Worm (Caenorhabditis elegans) whole organism, midembryonic: ENCODE measurements around the gene mdt-21.

ENCODE experiments used
- T22C8.4 ChIP-seq: fragments of 200-800 bp; sonication (Bioruptor generic); IDR thresholded peaks from 2 replicates; pipeline ENCODE4 v1.3.6; 2022; ENCODE audit warnings: missing genetic modification characterization, missing compliant biosample characterization
- flt-1 ChIP-seq: fragments of 200-800 bp; sonication (Bioruptor generic); IDR thresholded peaks from 2 replicates; pipeline ENCODE4 v1.3.6; 2022; ENCODE audit warnings: missing genetic modification characterization, missing compliant biosample characterization
- ref-1 ChIP-seq: fragments of 200-800 bp; sonication (Bioruptor generic); conservative IDR thresholded peaks from 2 replicates; pipeline ENCODE4 v1.3.6; 2022; ENCODE audit warnings: missing genetic modification reagents, missing genetic modification characterization, missing compliant biosample characterization
- ztf-23 ChIP-seq: fragments of 200-800 bp; sonication (Bioruptor generic); IDR thresholded peaks from 2 replicates; pipeline ENCODE4 v1.3.6; 2022; ENCODE audit warnings: missing genetic modification reagents, missing genetic modification characterization, missing compliant biosample characterization

DNA sequence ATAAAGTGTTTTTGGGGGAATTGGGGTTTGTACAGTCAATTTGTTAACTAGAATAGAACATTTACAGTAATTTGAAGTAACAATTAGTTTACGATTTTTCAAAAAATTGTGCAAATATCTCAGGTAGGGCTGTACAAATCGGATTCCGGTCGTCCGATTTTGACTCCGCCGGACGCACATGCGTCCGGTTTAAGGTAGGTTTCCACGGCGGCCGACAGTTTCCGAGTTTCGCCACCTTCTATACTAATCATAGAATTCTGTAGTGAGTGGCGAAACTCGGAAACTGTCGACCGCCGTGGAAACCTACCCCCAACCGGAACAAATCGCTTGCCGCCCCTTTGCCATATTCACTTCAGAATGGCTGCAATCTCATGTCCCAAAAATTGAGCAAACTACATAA is 12.1 kb downstream of the mdt-21 start:
- TF ChIP-seq ztf-23 (no peak), ref-1 (GFP tag; lab: Robert Waterston, UW) (no peak), flt-1 (no peak), T22C8.4 (GFP tag; lab: Robert Waterston, UW) (no peak)
